Worm (Caenorhabditis elegans): Measurements from ENCODE around the gene tor-1.

tor-1 gene

DNA sequence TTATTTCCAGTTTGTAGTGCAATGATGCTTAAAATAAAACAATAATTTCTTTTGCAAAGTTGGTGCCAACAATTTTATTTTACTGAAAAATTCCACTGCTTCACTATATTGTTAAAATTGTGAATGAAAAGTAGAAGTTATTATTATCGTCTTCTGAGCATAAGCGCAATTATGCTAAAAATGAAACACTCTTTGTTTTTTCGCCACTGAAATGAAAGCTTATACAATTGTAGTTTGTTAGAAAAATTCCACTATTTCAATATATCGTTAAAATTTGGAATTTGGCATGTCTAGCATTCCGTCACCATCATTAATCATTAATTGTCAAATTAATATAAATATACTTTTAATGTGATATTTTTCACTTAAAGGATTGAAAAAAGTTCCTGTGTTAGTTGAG lies 31.6 kb downstream of the tor-1 start:
- no peak for TF ChIP-seq unc-62 (GFP tag; optimal IDR thresholded peaks at IDR 0.05)

DNA sequence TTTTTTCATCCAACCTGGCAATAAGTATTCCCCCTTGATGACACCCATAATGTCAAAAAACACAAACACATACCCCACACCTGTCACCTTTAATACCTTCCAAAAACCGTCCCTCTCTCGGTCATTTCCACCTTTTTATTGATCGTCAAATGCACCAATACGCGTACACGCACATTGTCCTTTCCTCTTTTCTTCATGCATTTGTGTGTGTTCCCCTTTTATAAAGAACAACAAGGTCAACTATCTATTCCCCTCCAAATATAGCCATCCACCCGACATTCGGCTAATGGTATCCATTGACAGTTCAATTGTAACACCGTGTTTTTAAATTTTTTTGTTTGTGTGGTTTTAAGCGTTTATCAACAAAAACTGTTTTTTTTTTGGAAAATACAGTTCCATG lies 40.4 kb downstream of the tor-1 start:
- TF ChIP-seq unc-62 (GFP tag; optimal IDR thresholded peaks at IDR 0.05): no peak

DNA sequence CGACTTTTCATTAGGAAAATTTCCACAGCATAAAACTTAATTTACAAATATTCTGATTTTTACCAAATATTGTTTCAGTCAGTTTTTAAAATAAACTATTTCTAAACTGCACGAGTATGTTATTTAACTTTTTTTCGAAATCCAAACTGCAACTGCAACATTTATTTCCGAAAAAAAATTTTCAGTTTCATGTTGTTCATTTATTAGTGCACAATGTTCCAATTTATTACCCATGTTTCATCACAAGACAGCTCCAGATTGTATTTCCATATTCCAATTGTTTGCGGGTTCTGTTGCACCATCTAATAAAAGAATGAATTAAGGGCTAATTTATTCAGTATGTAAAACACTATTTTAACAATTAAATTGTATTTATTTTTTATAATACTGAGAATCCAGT lies 44.0 kb downstream of the tor-1 start:
- no peak for TF ChIP-seq unc-62 (GFP tag; optimal IDR thresholded peaks at IDR 0.05)

DNA sequence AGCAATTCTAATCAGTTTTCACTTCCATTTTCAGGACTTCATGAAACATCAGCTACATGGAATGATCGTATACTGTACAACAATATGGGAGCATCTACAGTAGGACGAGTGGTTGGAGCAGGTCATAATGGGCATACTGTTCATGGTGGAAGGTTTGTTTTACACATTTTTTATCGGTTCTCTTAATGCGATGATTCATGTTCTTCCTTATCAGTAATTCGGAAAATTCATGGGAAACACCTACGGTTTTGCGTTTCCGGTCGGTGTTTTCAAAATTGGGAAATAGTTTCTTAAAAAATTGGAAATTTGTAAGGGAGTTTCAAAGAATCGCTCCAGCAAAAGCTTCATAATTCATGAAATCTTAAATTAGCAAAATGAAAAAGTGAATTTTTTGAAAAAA lies 44.8 kb downstream of the tor-1 start:
- TF ChIP-seq unc-62 (GFP tag; optimal IDR thresholded peaks at IDR 0.05): no peak

Data from whole organism, dauer.